Fruit fly (Drosophila melanogaster) whole organism, embryonic: ENCODE data around the gene CG33235.

ENCODE experiments used
- Asciz ChIP-seq: fragments of 200-800 bp; sonication (Bioruptor generic); optimal IDR thresholded peaks from 2 replicates; lab custom pipeline; 2017; ENCODE audit warnings: missing biosample characterization, mild to moderate bottlenecking, missing genetic modification characterization, missing genetic modification reagents
- CG10654 ChIP-seq: fragments of 200-800 bp; sonication (Bioruptor generic); optimal IDR thresholded peaks from 2 replicates; lab custom pipeline; 2016; ENCODE audit warnings: missing biosample characterization, missing genetic modification characterization
- CG11247 ChIP-seq: fragments of 200-800 bp; sonication (Bioruptor generic); IDR thresholded peaks from 2 replicates; pipeline ENCODE4 v1.3.6; 2022; ENCODE audit warnings: missing biosample characterization, missing genetic modification characterization
- CG12155 ChIP-seq: fragments of 200-800 bp; sonication (Bioruptor generic); optimal IDR thresholded peaks from 3 replicates; lab custom pipeline; 2016; ENCODE audit warnings: missing biosample characterization, missing genetic modification characterization
- CG12942 ChIP-seq: fragments of 200-800 bp; sonication (Bioruptor generic); optimal IDR thresholded peaks from 3 replicates; lab custom pipeline; 2016; ENCODE audit warnings: missing biosample characterization, missing genetic modification characterization
- CG14441 ChIP-seq: fragments of 200-800 bp; sonication (Bioruptor generic); IDR thresholded peaks from 2 replicates; pipeline ENCODE4 v1.3.6; 2022; ENCODE audit warnings: missing biosample characterization, missing genetic modification characterization
- CG17612 ChIP-seq: fragments of 200-800 bp; sonication (Bioruptor generic); IDR thresholded peaks from 2 replicates; pipeline ENCODE4 v1.3.6; 2022; ENCODE audit warnings: missing biosample characterization, missing genetic modification characterization
- CG1792 ChIP-seq: fragments of 200-800 bp; sonication (Bioruptor generic); optimal IDR thresholded peaks from 2 replicates; lab custom pipeline; 2016; ENCODE audit warnings: missing biosample characterization, missing genetic modification characterization
- CG18476 ChIP-seq: fragments of 200-800 bp; sonication (Bioruptor generic); optimal IDR thresholded peaks from 2 replicates; lab custom pipeline; 2016; ENCODE audit warnings: missing biosample characterization, mild to moderate bottlenecking, missing genetic modification characterization
- CG18599 ChIP-seq: fragments of 200-800 bp; sonication (Bioruptor generic); optimal IDR thresholded peaks from 3 replicates; lab custom pipeline; 2017; ENCODE audit warnings: missing biosample characterization, missing genetic modification characterization, mild to moderate bottlenecking, moderate library complexity, missing genetic modification reagents
- CG2120 ChIP-seq: fragments of 200-800 bp; sonication (Bioruptor generic); optimal IDR thresholded peaks from 3 replicates; lab custom pipeline; 2016; ENCODE audit warnings: missing biosample characterization, missing genetic modification characterization
- CG3065 ChIP-seq: fragments of 200-800 bp; sonication (Bioruptor generic); optimal IDR thresholded peaks from 2 replicates; lab custom pipeline; 2016; ENCODE audit warnings: missing biosample characterization, missing genetic modification characterization
- CG31365 ChIP-seq: fragments of 200-800 bp; sonication (Bioruptor generic); optimal IDR thresholded peaks from 2 replicates; lab custom pipeline; 2018; ENCODE audit warnings: missing biosample characterization, mild to moderate bottlenecking, missing genetic modification characterization
- CG42726 ChIP-seq: fragments of 200-800 bp; sonication (Bioruptor generic); IDR thresholded peaks from 2 replicates; pipeline ENCODE4 v1.3.6; 2022; ENCODE audit warnings: missing biosample characterization, missing genetic modification characterization; ENCODE audit not compliant: partially characterized antibody
- CG6854 ChIP-seq: fragments of 200-800 bp; sonication (Bioruptor generic); optimal IDR thresholded peaks from 3 replicates; lab custom pipeline; 2017; ENCODE audit warnings: missing biosample characterization, mild to moderate bottlenecking, missing genetic modification characterization
- CG7745 ChIP-seq: fragments of 200-800 bp; sonication (Bioruptor generic); optimal IDR thresholded peaks from 2 replicates; lab custom pipeline; 2018; ENCODE audit warnings: missing biosample characterization, mild to moderate bottlenecking, missing genetic modification characterization, moderate library complexity
- CG7987 ChIP-seq: fragments of 200-800 bp; sonication (Bioruptor generic); optimal IDR thresholded peaks from 2 replicates; lab custom pipeline; 2018; ENCODE audit warnings: missing biosample characterization, mild to moderate bottlenecking, missing genetic modification characterization, moderate library complexity
- CG8944 ChIP-seq: fragments of 200-800 bp; sonication (Bioruptor generic); optimal IDR thresholded peaks from 3 replicates; lab custom pipeline; 2016; ENCODE audit warnings: missing biosample characterization, missing genetic modification characterization
- CG9609 ChIP-seq: fragments of 200-800 bp; sonication (Bioruptor generic); optimal IDR thresholded peaks from 3 replicates; lab custom pipeline; 2016; ENCODE audit warnings: missing biosample characterization, missing genetic modification characterization
- Camta ChIP-seq: fragments of 200-800 bp; sonication (Bioruptor generic); optimal IDR thresholded peaks from 2 replicates; lab custom pipeline; 2016; ENCODE audit warnings: missing biosample characterization, missing genetic modification characterization
- CoRest ChIP-seq: fragments of 200-800 bp; sonication (Bioruptor generic); optimal IDR thresholded peaks from 3 replicates; lab custom pipeline; 2018; ENCODE audit warnings: missing biosample characterization, mild to moderate bottlenecking, missing genetic modification characterization, moderate library complexity
- Deaf1 ChIP-seq: fragments of 200-800 bp; optimal IDR thresholded peaks from 3 replicates; lab custom pipeline; 2019; ENCODE audit warnings: missing biosample characterization, mild to moderate bottlenecking, missing genetic modification characterization, moderate library complexity
- E2f1 ChIP-seq: fragments of 200-800 bp; sonication (Bioruptor generic); IDR thresholded peaks from 2 replicates; pipeline ENCODE4 v1.3.6; 2022; ENCODE audit warnings: missing biosample characterization, missing genetic modification characterization
- H15 ChIP-seq: fragments of 200-800 bp; sonication (Bioruptor generic); IDR thresholded peaks from 3 replicates; pipeline ENCODE4 v1.3.6; 2022; ENCODE audit warnings: missing biosample characterization, missing genetic modification characterization
- H2.0 ChIP-seq: fragments of 200-800 bp; sonication (Bioruptor generic); IDR thresholded peaks from 2 replicates; pipeline ENCODE4 v1.3.6; 2022; ENCODE audit warnings: missing biosample characterization, missing genetic modification characterization
- HmgD ChIP-seq: fragments of 200-800 bp; sonication (Bioruptor generic); optimal IDR thresholded peaks from 3 replicates; lab custom pipeline; 2016; ENCODE audit warnings: missing biosample characterization, missing genetic modification characterization
- Hr78 ChIP-seq, 2 experiments: fragments of 200-800 bp in 1 of 2; fragments of >200 bp in 1 of 2; sonication (Bioruptor generic) in 1 of 2; optimal IDR thresholded peaks; 2 replicates each; lab custom pipeline; 2017 to 2019; ENCODE audit warnings: missing biosample characterization in 2 of 2, missing genetic modification characterization in 2 of 2, mild to moderate bottlenecking in 1 of 2, moderate library complexity in 1 of 2
- Med ChIP-seq: fragments of 200-800 bp; sonication (Bioruptor generic); peaks from one replicate; lab custom pipeline; 2016; ENCODE audit warnings: missing biosample characterization, missing genetic modification characterization, mild to moderate bottlenecking, inconsistent platforms, moderate library complexity
- NC2α ChIP-seq: fragments of 200-800 bp; sonication (Bioruptor generic); optimal IDR thresholded peaks from 2 replicates; lab custom pipeline; 2016; ENCODE audit warnings: missing biosample characterization, missing genetic modification characterization
- Nf-YC ChIP-seq: fragments of 200-800 bp; optimal IDR thresholded peaks from 3 replicates; lab custom pipeline; 2019; ENCODE audit warnings: missing biosample characterization, mild to moderate bottlenecking, missing genetic modification characterization, moderate library complexity
- Spps ChIP-seq: fragments of 200-800 bp; sonication (Bioruptor generic); optimal IDR thresholded peaks from 2 replicates; lab custom pipeline; 2018; ENCODE audit warnings: missing biosample characterization, mild to moderate bottlenecking, missing genetic modification characterization
- Taf1 ChIP-seq: fragments of 200-800 bp; sonication (Bioruptor generic); IDR thresholded peaks from 2 replicates; pipeline ENCODE4 v1.3.6; 2022; ENCODE audit warnings: missing biosample characterization, missing genetic modification characterization
- chif ChIP-seq, 2 experiments: fragments of 200-800 bp; sonication (Bioruptor generic); optimal IDR thresholded peaks; 3 replicates each; lab custom pipeline; 2016; ENCODE audit warnings: missing biosample characterization in 2 of 2, missing genetic modification characterization in 2 of 2
- crp ChIP-seq, 2 experiments: fragments of 200-800 bp; sonication (Bioruptor generic); optimal IDR thresholded peaks; 2 replicates in 1 of 2; 3 replicates in 1 of 2; lab custom pipeline; 2017; ENCODE audit warnings: missing biosample characterization in 2 of 2, missing genetic modification characterization in 2 of 2, mild to moderate bottlenecking in 1 of 2, moderate library complexity in 1 of 2
- danr ChIP-seq: fragments of 200-800 bp; sonication (Bioruptor generic); IDR thresholded peaks from 2 replicates; pipeline ENCODE4 v1.3.6; 2022; ENCODE audit warnings: missing biosample characterization, missing genetic modification characterization
- dmrt11E ChIP-seq: fragments of 200-800 bp; sonication (Bioruptor generic); optimal IDR thresholded peaks from 3 replicates; lab custom pipeline; 2018; ENCODE audit warnings: missing biosample characterization, mild to moderate bottlenecking, missing genetic modification characterization, moderate library complexity
- ewg ChIP-seq: fragments of 200-800 bp; sonication (Bioruptor generic); optimal IDR thresholded peaks from 3 replicates; lab custom pipeline; 2017; ENCODE audit warnings: mild to moderate bottlenecking, missing biosample characterization, missing genetic modification reagents, missing genetic modification characterization
- fd102C ChIP-seq: fragments of 200-800 bp; sonication (Bioruptor generic); optimal IDR thresholded peaks from 2 replicates; lab custom pipeline; 2018; ENCODE audit warnings: missing biosample characterization, mild to moderate bottlenecking, missing genetic modification characterization, moderate library complexity
- gcm2 ChIP-seq: fragments of 200-800 bp; sonication (Bioruptor generic); optimal IDR thresholded peaks from 2 replicates; lab custom pipeline; 2016; ENCODE audit warnings: missing biosample characterization, missing genetic modification characterization
- gt ChIP-seq: fragments of 200-800 bp; sonication (Bioruptor generic); IDR thresholded peaks from 2 replicates; pipeline ENCODE4 v1.3.6; 2022; ENCODE audit warnings: missing biosample characterization, missing genetic modification characterization
- ham ChIP-seq: fragments of 200-800 bp; sonication (Bioruptor generic); IDR thresholded peaks from 2 replicates; pipeline ENCODE4 v1.3.6; 2022; ENCODE audit warnings: missing biosample characterization, missing genetic modification characterization
- insv ChIP-seq, 2 experiments: fragments of 200-800 bp; sonication (Bioruptor generic); optimal IDR thresholded peaks; 3 replicates each; lab custom pipeline; 2016 to 2018; ENCODE audit warnings: missing biosample characterization in 2 of 2, missing genetic modification characterization in 2 of 2
- pita ChIP-seq: fragments of 200-800 bp; sonication (Bioruptor generic); optimal IDR thresholded peaks from 2 replicates; lab custom pipeline; 2017; ENCODE audit warnings: missing biosample characterization, mild to moderate bottlenecking, missing genetic modification characterization
- psq ChIP-seq: fragments of 200-800 bp; sonication (Bioruptor generic); optimal IDR thresholded peaks from 2 replicates; lab custom pipeline; 2017; ENCODE audit warnings: missing biosample characterization, missing genetic modification characterization
- slp2 ChIP-seq: fragments of 200-800 bp; sonication (Bioruptor generic); optimal IDR thresholded peaks from 2 replicates; lab custom pipeline; 2016; ENCODE audit warnings: missing biosample characterization, missing genetic modification characterization
- sob ChIP-seq: fragments of 200-800 bp; sonication (Bioruptor generic); IDR thresholded peaks from 2 replicates; pipeline ENCODE4 v1.3.6; 2022; ENCODE audit warnings: missing biosample characterization, missing genetic modification characterization
- tup ChIP-seq: fragments of 200-800 bp; sonication (Bioruptor generic); optimal IDR thresholded peaks from 2 replicates; lab custom pipeline; 2016; ENCODE audit warnings: missing biosample characterization, mild to moderate bottlenecking, missing genetic modification characterization, moderate library complexity
- usp ChIP-seq: fragments of >200 bp; optimal IDR thresholded peaks from 2 replicates; lab custom pipeline; 2017; ENCODE audit warnings: missing biosample characterization, missing genetic modification characterization
- vnd ChIP-seq: fragments of 200-800 bp; sonication (Bioruptor generic); IDR thresholded peaks from 3 replicates; pipeline ENCODE4 v1.3.6; 2022; ENCODE audit warnings: missing biosample characterization, missing genetic modification characterization; ENCODE audit not compliant: partially characterized antibody
- wek ChIP-seq: fragments of 200-800 bp; sonication (Bioruptor generic); optimal IDR thresholded peaks from 3 replicates; lab custom pipeline; 2018; ENCODE audit warnings: missing biosample characterization, mild to moderate bottlenecking, missing genetic modification characterization, moderate library complexity
- zfh2 ChIP-seq: fragments of 200-800 bp; sonication (Bioruptor generic); optimal IDR thresholded peaks from 2 replicates; lab custom pipeline; 2016; ENCODE audit warnings: missing biosample characterization, missing genetic modification characterization

CG33235 gene

DNA sequence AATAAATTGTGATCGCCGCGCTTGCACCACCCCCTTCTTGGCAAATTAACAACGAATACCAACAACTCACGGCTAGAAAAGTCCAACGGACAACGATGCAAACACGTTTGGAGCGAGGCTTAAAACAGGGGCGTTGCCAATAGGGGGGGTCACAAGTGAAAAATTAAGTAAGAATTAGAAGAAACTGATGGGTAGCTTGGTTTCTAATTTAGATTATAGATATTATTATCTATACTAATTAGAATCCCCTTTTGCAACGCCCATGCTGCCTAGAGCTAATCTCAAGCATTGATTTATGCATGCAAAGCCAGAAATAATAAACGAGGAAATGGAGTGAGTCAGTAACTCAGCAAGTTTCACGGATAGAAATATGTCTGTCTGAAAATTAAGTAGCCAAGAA lies 27.1 kb upstream of the CG33235 start (continued):
- TF ChIP-seq CG8944 (no peak), dmrt11E (tag; lab: Kevin White, UChicago) (peak; percentile 4), CG14441 (GFP tag; lab: Robert Waterston, UW) (peak; percentile 89), CG11247 (peak; percentile 80), Camta (no peak), Spps (no peak), E2f1 (GFP tag; lab: Robert Waterston, UW) (peak; percentile 78), CG6854 (peak; percentile 59), ewg (GFP tag; lab: Kevin White, UChicago) (peak; percentile 52), Asciz (peak; percentile 53), usp (no peak), CG18599 (GFP tag; lab: Kevin White, UChicago) (peak; percentile 74), chif (GFP tag; optimal IDR thresholded peaks at IDR 0.05; lab: Kevin White, UChicago) (peak in 1 of 2 experiments; percentile 37), CG7745 (tag; lab: Kevin White, UChicago) (no peak), zfh2 (GFP tag; lab: Kevin White, UChicago) (peak; percentile 57), psq (GFP tag; lab: Kevin White, UChicago) (no peak), CG9609 (no peak), CG2120 (GFP tag; lab: Kevin White, UChicago) (peak; percentile 79), wek (GFP tag; lab: Kevin White, UChicago) (no peak), CG1792 (GFP tag; lab: Kevin White, UChicago) (no peak), CG42726 (no peak), CoRest (tag; lab: Kevin White, UChicago) (peak; percentile 77), CG12942 (peak; percentile 35), pita (GFP tag; lab: Kevin White, UChicago) (no peak), Hr78 (GFP tag; optimal IDR thresholded peaks at IDR 0.05; lab: Kevin White, UChicago) (no peak), CG12155 (GFP tag; lab: Kevin White, UChicago) (peak; percentile 69), CG17612 (peak; percentile 66; the same call in 1 of the 2 replicates), insv (GFP tag; optimal IDR thresholded peaks at IDR 0.05; lab: Kevin White, UChicago) (no peak), Med (GFP tag; lab: Kevin White, UChicago) (peak; percentile 87), CG18476 (peak; percentile 49), H2.0 (GFP tag; lab: Robert Waterston, UW) (peak; percentile 78), danr (GFP tag; lab: Robert Waterston, UW) (0 out of 2 replicates have a peak, but pooled peaks have one; percentile 41), gt (GFP tag; lab: Robert Waterston, UW) (no peak), CG31365 (tag; lab: Kevin White, UChicago) (no peak), CG3065 (no peak), CG10654 (GFP tag; lab: Kevin White, UChicago) (peak; percentile 36), HmgD (GFP tag; lab: Kevin White, UChicago) (no peak), ham (GFP tag; lab: Robert Waterston, UW) (no peak), Taf1 (peak; percentile 84), crp (GFP tag; optimal IDR thresholded peaks at IDR 0.05; lab: Kevin White, UChicago) (no peak), H15 (GFP tag; lab: Robert Waterston, UW) (peak; percentile 73), NC2α (GFP tag; lab: Kevin White, UChicago) (no peak), CG7987 (peak; percentile 43), tup (GFP tag; lab: Kevin White, UChicago) (peak; percentile 18), Nf-YC (tag; lab: Kevin White, UChicago) (peak; percentile 17), Deaf1 (tag; lab: Kevin White, UChicago) (peak; percentile 37), fd102C (GFP tag; lab: Kevin White, UChicago) (no peak), vnd (GFP tag; lab: Robert Waterston, UW) (no peak), gcm2 (GFP tag; lab: Kevin White, UChicago) (no peak), sob (GFP tag; lab: Robert Waterston, UW) (peak; percentile 85), slp2 (GFP tag; lab: Kevin White, UChicago) (no peak)
